Worm (Caenorhabditis elegans) whole organism, dauer: ENCODE results near the gene srd-11.

Experiments
- unc-62 ChIP-seq: sonication (generic microtip); optimal IDR thresholded peaks from 2 replicates; lab custom pipeline; 2017; ENCODE audit warnings: missing biosample characterization, missing genetic modification reagents, missing genetic modification characterization

srd-11 gene

DNA sequence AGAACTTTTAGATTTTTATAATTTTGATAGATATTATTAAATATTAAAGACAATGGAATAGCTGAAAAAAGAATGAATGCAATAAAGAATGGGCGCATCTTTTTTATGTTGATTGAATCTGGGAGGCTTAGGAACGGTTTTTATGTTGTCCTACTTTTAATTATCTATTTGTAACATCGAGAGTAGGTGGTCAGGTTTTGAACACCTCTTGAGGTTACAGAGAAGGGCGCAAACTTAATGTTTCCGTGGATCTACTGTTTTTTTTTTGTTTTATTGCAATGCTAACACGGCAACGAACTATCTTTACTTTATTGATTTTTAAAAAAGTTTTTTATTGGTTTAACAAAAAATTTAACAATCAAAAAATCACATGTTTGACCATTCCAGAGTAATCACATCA is 5.8 kb downstream of the srd-11 start, which contains the start of gene F53F4.7:
Gene F53F4.7 (minus strand): TSS at position 101 of the 400 bp plus-strand sequence.
- no peak for TF ChIP-seq unc-62

DNA sequence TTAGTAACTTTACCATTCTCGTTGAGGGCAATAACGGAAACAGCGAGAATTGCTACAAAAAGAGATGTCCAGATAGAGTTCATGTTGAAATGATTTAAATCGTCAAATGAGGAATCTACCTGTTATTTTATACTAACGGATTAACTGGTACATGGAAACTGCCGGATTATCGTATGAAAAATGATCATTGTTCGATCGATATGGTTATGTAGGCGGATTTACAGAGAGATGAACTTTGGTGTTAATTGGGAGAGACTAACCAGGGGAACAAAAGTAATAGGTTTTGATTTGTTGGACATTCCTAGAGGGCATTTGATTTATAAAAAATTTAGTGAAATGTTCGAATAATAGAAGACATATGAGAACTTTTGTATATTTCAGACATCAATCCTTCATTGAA is 7.9 kb downstream of the srd-11 start, which contains the start of gene spig-9:
Gene spig-9 (minus strand): TSS at position 101 of the 400 bp plus-strand sequence.
- no peak for TF ChIP-seq unc-62

DNA sequence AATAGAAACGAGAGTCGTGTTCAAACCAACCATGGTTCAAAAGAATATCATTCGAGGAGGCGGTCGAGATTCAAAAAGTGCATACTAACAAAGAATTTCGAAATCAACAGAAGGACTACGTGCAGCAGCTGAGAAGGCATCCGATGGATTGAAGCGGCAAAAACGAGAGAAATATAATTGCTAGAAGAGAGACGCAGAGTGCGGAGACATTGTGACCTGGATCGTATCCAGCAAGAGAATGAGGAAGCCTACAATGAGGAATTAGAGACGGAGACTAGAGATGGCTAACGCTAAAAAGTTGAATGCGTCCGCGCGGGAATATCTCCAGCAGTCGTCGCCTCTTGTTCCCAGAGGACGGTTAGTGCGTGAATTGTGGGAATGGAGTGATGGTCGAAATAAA is 9.8 kb downstream of the srd-11 start:
- TF ChIP-seq unc-62: no peak

DNA sequence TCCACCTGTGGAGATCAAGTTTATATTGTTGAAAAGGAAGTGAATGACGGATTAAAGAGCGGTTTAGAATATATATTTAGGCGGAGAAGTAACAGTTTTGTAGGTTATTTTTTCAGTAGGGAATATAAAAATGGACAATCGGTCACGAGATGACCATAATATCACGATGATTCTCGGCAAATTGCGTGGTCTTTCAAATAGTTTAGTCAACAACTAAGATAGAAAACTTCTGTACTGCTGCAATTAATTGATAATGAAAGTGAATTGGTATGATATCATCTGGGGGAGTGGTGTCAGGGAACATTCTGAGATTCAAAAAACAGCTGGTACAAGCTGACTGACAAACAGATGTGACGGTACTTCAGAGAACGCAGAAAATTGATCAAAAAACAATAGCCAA is 11.2 kb downstream of the srd-11 start:
- TF ChIP-seq unc-62: no peak

DNA sequence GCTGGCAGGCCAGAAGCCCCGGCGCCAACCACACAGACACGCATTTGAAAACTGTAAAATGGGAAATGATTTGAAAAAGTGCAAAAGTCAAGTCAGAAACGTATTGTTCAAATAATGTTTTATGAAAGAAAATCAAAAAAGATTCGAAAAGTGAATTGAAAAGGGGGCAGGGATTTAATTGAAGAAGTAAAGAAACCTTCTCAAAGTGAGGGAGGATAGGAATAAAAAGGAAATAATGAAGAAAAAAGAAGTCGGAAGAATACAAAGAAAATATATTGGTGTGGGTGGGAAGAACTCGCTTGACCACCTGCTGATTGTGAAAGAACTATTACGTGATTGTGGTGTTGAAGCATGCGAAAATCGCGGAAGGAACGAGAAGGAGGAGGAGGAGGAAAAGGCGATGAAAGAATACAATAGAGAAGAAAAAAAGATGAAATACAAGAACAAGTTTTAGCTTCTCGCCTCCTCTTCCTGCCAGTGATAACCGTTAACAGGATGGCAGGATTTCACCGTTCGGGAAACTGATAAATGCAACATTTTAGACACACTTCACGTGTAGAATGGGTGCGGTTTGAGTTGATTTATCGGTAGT is 12.9 kb downstream of the srd-11 start, which contains the start of gene fmo-4:
Gene fmo-4 (minus strand): TSS at position 51 of the 592 bp plus-strand sequence.
- no peak for TF ChIP-seq unc-62

DNA sequence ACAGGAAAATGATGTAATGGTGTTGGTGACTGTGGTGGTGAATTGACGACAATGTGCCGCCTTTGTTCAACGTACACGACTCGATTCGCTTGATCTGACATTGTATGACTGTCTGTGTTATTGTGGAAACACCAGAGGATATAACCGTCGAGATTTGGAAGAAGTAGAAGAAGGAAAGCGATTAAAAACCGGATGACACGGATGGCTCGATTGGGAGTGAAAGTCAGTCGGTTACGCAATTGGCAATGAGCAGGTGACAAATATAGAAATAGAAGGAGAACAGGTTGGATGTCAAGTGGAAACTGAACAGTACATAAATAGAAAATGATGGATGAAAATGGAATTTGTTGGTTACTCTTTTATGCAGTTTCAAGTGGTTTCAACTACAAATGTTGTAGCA is 18.8 kb downstream of the srd-11 start, which contains the start of gene rdy-2:
Gene rdy-2 (minus strand): TSS at position 101 of the 400 bp plus-strand sequence.
- TF ChIP-seq unc-62: no peak

DNA sequence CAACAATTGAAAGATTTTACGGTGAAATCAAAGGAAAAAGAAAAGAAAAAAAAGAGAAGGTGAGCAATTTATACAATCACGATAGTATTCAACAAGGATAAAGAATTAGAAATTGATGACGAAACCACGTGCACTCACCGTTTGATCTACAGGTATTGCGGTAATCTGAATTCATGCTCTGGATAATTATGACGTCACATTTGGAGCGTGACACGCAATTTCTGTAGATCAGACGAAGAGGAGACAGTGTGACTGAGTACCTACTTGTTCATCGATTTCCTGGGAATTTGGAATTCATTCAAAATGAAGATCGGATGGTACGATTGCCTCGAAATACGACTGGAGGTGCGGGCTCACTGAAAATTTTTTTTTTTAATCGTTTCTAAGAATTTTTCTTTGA is 21.3 kb downstream of the srd-11 start:
- no peak for TF ChIP-seq unc-62

DNA sequence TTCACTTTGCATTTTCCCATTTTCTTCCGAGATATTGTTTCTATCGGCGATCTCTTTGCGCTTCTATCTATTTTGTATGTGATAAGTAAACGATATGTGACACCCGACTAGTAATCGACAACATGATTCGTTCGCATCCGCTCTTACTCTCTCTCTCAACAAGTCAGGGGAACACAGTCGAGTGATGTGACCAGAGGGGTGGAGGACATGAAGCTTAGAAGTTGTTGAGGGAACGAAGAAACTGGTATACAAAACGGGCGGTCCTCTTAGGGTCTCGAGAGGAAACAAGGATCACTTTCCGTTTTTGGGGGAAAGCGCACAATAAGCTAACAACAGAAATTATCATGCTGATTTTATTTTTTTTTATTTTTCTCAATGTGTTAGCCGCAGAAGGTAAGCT is 26.6 kb downstream of the srd-11 start, which contains the start of gene F53F4.4:
Gene F53F4.4 (plus strand): TSS at position 301 of the 400 bp plus-strand sequence.
- TF ChIP-seq unc-62: no peak

DNA sequence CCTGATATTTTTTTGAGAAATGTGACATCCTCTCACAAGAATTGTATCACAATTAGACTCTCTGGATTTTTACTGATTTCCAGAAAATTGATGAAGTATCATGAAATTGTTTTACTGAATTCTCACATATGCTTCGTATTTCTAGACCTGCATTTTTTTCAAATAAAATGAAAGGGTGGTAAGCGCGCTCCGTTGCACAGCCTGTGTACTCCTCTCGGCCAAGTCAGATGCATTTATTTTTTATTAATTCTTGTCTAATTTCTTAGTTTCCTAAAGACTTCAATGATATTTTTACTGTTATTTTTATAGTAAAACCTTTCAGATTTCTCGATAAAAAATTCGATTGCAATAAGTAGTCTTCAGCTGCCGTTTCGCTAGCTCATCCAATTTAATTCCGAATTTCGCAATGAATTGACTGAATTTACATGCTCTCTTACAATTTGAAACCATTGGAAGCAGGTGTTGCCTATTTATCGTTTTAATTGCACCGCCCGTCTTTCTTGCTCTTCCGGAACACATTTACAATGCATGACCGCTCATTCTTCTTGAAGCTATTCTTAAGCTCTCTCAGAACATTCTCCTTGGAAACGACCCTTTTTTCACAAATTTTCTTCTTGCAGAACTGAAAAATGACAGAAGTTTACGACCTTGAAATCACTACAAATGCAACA is 28.0 kb downstream of the srd-11 start, which contains the start of gene tbcb-1:
Gene tbcb-1 (plus strand): TSS at position 621 of the 671 bp plus-strand sequence.
- TF ChIP-seq unc-62: no peak

DNA sequence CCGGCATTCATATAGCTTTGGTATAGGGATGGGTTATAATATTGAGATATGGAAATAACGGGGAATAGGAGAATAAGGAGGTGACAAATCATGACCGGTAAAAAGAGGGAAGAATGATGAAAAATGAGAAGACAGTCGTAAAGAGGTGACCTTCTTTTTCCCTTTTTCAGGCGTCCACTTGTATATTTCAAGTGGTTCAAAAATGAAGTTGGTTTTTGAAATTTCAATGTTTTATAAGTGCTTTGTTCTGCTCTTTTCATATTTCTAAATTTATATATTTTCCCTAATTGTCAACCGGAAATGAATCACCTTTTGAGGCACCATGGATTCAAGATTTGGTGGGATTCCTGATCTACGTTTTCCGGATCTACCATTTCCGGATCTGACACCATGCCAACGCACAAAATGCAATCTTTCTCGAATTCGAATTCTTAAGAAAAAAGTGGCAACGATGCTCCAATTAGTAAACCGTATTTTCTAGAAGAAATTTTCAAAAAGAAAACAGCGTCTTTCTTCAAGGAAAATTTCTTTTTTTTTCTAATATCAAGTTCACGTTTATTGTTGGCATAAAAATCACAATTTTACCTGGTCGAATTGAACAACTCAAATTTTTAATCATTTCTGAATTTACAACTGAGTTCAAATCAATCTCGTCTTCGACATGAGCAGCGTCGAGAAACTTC is 30.0 kb downstream of the srd-11 start, which contains the start of the genes F53F4.2 and F53F4.18:
Gene F53F4.2 (minus strand): TSS at position 101 of the 683 bp plus-strand sequence.
Gene F53F4.18 (plus strand): TSS at position 633 of the 683 bp plus-strand sequence.
- TF ChIP-seq unc-62: no peak

DNA sequence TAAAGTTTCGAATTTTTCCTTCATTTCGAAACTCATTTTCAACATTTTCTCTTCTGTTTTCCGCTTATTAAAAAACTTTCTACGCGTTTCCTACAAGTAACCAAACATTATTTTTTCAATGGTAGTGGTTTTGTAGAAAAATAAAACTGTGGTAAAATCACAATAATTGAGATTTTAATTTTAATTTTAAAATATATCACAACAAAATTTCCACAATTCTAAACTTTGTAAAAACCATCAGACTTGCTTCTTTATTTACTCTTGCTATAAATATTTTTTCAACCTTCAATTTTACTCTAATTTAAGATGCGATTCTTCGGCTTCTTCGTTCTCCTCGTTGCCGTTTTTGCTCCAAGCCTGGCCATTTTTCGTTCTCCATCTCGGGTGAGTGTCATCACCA is 31.8 kb downstream of the srd-11 start, which contains the start of gene F53F4.17:
Gene F53F4.17 (plus strand): TSS at position 301 of the 400 bp plus-strand sequence.
- no peak for TF ChIP-seq unc-62

DNA sequence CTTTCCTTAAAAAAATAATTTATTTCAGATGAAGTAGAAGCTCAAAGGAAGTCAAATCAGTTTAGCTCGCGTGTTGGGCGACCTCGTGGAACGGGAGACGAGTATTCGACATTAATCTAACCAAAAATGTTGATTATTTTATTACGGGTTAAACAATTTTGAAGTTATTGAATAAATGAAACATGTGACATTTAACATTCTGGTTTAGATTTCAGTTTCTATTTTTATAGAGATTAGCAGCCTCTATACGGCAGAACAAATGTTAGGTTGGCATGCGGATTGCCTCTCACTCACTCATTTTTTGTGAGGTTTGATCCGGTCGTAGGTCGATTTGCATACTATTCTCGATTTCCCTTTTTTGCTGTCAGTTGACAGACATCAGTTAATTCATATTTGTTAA is 35.2 kb downstream of the srd-11 start, which contains the start of gene F53F4.1:
Gene F53F4.1 (plus strand): TSS at position 301 of the 400 bp plus-strand sequence.
- no peak for TF ChIP-seq unc-62

DNA sequence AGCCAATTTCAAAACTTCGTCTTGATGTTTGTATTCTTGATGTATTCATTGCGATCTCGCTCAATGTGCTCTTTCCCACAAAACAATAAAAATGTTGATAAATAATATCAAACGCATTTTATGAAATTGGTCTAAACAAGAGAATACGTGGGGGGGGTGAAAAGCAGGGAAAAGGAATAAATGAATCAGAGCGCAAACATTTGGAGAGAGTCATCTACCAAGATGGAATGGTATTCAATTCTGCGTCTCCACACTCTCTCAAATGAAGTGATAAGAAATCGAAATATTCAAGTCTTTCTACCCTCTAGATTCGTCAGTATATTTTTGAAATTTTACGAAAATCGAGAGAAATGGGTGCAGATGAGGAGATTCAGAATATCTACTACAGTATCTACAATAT is 39.0 kb downstream of the srd-11 start, which contains the start of gene C50B8.5:
Gene C50B8.5 (plus strand): TSS at position 273 of the 400 bp plus-strand sequence.
- TF ChIP-seq unc-62: no peak

DNA sequence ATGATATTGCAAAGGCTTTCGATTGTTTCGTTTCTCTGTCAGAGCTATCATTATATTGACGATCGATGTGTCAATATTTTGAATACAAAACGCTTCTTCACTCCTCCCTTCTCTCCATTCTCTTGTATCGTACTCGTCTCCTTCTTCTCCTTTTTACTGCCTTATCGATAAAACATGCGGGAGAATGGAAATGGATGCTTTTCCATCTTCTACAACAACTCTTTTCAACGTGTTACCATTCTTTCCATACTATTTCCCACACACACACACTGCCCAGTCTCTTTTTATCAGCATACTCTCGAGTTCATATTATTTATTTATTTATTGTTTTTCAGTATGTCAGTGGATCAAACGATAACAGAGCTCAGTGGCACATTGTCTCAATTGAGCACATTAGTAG is 41.0 kb downstream of the srd-11 start, which contains the start of gene C50B8.6:
Gene C50B8.6 (plus strand): TSS at position 336 of the 400 bp plus-strand sequence.
- no peak for TF ChIP-seq unc-62

DNA sequence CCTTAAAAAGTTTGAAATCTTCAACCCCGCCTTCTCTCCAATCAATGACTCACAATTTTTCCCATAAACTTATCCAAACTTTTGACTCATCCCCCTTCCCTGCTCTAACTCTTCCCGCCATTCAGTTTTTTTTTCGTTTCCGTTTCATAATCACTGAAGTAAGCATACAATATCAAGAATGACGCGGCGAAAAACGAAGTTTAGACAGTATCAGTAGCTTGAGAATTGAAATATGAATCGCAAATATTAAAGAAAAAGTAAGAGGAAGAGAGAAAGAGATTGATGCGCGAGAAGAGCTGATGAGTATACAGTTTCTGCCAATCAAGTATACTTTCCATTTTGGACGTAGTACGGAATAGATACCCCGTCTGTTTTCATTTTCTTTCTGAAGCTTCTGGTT is 42.2 kb downstream of the srd-11 start:
- TF ChIP-seq unc-62: no peak

DNA sequence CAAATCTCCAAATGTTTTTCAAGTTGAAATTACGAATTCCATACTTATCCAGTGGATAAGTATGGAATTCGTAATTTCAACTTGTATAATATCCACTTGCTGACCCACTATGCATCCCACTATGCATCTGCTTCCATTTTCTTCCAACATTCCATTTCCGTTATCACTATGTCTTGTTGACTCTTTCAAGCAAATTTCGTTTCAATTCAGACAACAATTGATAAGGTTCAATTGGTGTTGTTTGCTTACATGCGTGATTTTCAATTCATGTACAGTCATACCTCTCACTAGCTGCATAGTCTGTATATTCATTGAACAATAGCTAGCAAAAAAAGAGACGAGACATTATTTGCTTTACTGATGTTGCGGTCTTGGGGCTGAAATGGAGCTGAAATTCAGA is 42.8 kb downstream of the srd-11 start:
- no peak for TF ChIP-seq unc-62

DNA sequence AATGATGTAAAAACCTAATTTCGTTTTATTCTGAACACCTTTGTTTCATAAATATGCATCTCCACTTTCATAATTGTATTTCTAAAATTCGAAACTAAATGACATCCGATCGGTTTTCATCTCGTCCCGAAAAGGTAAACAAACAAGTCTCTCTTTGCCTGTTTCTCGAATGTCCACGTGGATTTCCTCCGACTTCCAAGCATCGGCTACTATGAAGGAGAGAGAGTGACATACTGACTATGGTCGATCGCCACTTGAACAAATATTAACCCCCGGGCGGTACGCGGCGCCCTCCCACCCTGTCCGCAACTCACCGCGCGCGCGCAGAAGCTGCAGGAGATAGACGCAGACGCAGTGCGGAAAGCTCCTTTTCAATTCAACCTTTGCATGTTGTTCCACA is 43.8 kb downstream of the srd-11 start:
- no peak for TF ChIP-seq unc-62
